Worm (Caenorhabditis elegans) whole organism, L1 larva: Measurements from ENCODE around the gene anp-1.

Source experiments
- ceh-63 ChIP-seq: fragments of 200-800 bp; sonication (Bioruptor generic); optimal IDR thresholded peaks from 2 replicates; lab custom pipeline; 2018; ENCODE audit warnings: mild to moderate bottlenecking, missing genetic modification characterization, missing compliant biosample characterization
- ceh-82 ChIP-seq, 3 experiments: fragments of 150-350 bp in 1 of 3; sonication (generic microtip) in 2 of 3; optimal IDR thresholded peaks; 2 replicates each; lab custom pipeline; 2014 to 2017; ENCODE audit warnings: missing biosample characterization in 3 of 3, missing genetic modification characterization in 3 of 3
- efl-1 ChIP-seq, 4 experiments: fragments of 150-350 bp; optimal IDR thresholded peaks in 3 of 4; peaks in 1 of 4; 1 replicate in 1 of 4; 2 replicates in 3 of 4; lab custom pipeline; 2014; ENCODE audit warnings: missing biosample characterization in 2 of 4, missing genetic modification characterization in 2 of 4, missing genetic modification reagents in 2 of 4
- elt-2 ChIP-seq: sonication (generic microtip); optimal IDR thresholded peaks from 2 replicates; lab custom pipeline; 2016; ENCODE audit warnings: missing genetic modification characterization, mild to moderate bottlenecking, inconsistent platforms, missing compliant biosample characterization, missing genetic modification reagents
- elt-3 ChIP-seq, 6 experiments: fragments of 150-350 bp in 1 of 6; sonication (generic microtip); optimal IDR thresholded peaks; 2 replicates each; lab custom pipeline; 2017 to 2018; ENCODE audit warnings: missing biosample characterization in 6 of 6, missing genetic modification characterization in 6 of 6, inconsistent platforms in 1 of 6
- hlh-17 ChIP-seq: fragments of 200-800 bp; sonication (Bioruptor generic); optimal IDR thresholded peaks from 2 replicates; lab custom pipeline; 2018; ENCODE audit warnings: missing genetic modification characterization, mild to moderate bottlenecking, missing compliant biosample characterization, moderate library complexity, borderline replicate concordance
- hpl-2 ChIP-seq: fragments of 150-350 bp; optimal IDR thresholded peaks from 2 replicates; lab custom pipeline; 2014; ENCODE audit warnings: missing biosample characterization, missing genetic modification reagents, missing genetic modification characterization
- lin-15B ChIP-seq: fragments of 150-350 bp; sonication (generic microtip); optimal IDR thresholded peaks from 3 replicates; lab custom pipeline; 2014; ENCODE audit warnings: missing biosample characterization, missing genetic modification characterization
- lir-3 ChIP-seq: sonication (generic microtip); optimal IDR thresholded peaks from 2 replicates; lab custom pipeline; 2016; ENCODE audit warnings: mild to moderate bottlenecking, missing genetic modification characterization, moderate library complexity, missing compliant biosample characterization; ENCODE audit not compliant: poor library complexity
- mdl-1 ChIP-seq, 2 experiments: fragments of 150-350 bp; optimal IDR thresholded peaks; 2 replicates each; lab custom pipeline; 2014 to 2017; ENCODE audit warnings: missing biosample characterization in 2 of 2, missing genetic modification characterization in 2 of 2, inconsistent platforms in 1 of 2
- mef-2 ChIP-seq: fragments of 150-350 bp; optimal IDR thresholded peaks from 2 replicates; lab custom pipeline; 2014; ENCODE audit warnings: missing biosample characterization, missing genetic modification characterization
- nhr-76 ChIP-seq: sonication (generic microtip); optimal IDR thresholded peaks from 2 replicates; lab custom pipeline; 2017; ENCODE audit warnings: missing biosample characterization, missing genetic modification characterization
- nhr-77 ChIP-seq: fragments of 150-350 bp; optimal IDR thresholded peaks from 2 replicates; lab custom pipeline; 2014; ENCODE audit warnings: missing biosample characterization, missing genetic modification characterization
- pag-3 ChIP-seq: sonication (generic microtip); optimal IDR thresholded peaks from 2 replicates; lab custom pipeline; 2017; ENCODE audit warnings: missing genetic modification characterization, mild to moderate bottlenecking, missing compliant biosample characterization, antibody characterized with exemption, borderline replicate concordance; ENCODE audit not compliant: insufficient read depth

DNA sequence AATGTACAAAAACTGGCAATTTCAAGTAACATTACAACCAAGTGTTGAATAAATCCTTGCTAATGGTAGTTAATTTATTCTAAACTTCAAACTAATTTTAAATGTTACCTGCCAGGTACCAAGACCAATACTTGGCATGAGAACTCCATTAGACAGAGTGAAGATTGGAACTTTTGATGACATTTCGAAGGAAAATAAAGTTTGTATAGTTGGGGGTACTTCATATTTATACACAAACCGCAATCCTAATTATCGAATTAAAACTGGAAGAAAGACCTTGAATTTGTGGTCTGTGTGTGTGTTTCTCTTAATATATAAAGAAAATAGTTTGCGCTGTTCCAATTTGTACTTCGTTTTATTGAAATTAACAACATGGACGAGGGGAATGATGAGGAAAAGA is 49.4 kb upstream of the anp-1 start, which contains the start of gene ZC443.1:
- no peak for TF ChIP-seq efl-1 (optimal IDR thresholded peaks at IDR 0.05; lab: Kevin White, UChicago)
- peak in 1 of 2 experiments; percentile 54 for TF ChIP-seq efl-1 (GFP tag; optimal IDR thresholded peaks at IDR 0.05 in 1 of 2; lab: Kevin White, UChicago)
- no peak for TF ChIP-seq lir-3 (tag; lab: Kevin White, UChicago)
- no peak for TF ChIP-seq hpl-2 (GFP tag; lab: Kevin White, UChicago)
- TF ChIP-seq ceh-63 (GFP tag; lab: Kevin White, UChicago): no peak
- TF ChIP-seq lin-15B (tag; lab: Kevin White, UChicago): no peak
- no peak for TF ChIP-seq pag-3
- no peak for TF ChIP-seq nhr-77 (tag; lab: Kevin White, UChicago)
- no peak for TF ChIP-seq nhr-76 (tag; lab: Kevin White, UChicago)
- no peak for TF ChIP-seq elt-2 (tag; lab: Kevin White, UChicago)
- no peak for TF ChIP-seq mef-2 (tag; lab: Kevin White, UChicago)
- no peak for TF ChIP-seq mdl-1 (tag; optimal IDR thresholded peaks at IDR 0.05; lab: Kevin White, UChicago)
- no peak for TF ChIP-seq hlh-17
- no peak for TF ChIP-seq ceh-82 (tag; optimal IDR thresholded peaks at IDR 0.05; lab: Kevin White, UChicago)
- TF ChIP-seq elt-3 (tag; optimal IDR thresholded peaks at IDR 0.05; lab: Kevin White, UChicago): no peak
